Fruit fly (Drosophila melanogaster): ENCODE data around the gene CG12155.

The CG12155 gene

DNA sequence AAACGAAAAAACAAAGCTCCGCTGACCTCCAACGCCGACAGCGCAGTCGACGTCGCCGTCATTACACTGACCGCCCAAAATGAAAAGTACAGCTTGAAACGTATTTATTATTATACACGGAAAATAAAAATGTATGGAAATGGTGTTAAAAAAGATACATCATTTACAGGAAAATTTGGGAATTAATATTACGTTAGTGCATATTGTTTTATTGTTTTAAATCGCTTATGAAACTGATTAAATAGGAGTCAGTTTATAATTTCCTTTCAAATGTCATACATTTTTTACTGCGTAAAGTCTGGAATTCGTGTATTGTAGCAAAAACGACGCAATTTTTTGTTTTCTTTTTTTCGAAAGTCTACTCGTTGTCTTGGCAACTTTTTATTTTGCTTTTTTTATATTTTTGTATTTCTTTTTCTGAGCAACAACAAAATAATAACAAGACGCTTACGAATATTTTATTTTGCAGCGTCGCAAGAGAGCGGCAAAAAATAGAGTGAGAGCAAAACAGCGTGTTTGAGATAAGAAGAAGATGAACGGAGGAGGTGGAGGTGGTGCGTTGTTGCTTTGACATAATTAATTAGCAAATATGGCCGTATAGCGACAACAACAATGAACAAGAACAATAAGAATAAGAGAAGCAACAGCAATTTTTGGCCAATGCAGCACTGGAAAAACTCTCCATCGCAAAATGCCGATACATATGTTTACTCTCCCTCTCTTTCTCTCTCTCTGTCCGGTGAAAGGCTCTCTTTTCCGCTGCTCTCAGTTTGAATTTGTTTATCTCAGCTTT lies 36.4 kb upstream of the CG12155 start (continued):
- TF ChIP-seq danr (GFP tag; IDR thresholded peaks at IDR 0.05), result 0 out of 2 replicates have a peak, but pooled peaks have one; percentile 8
- TF ChIP-seq cad (GFP tag; optimal IDR thresholded peaks at IDR 0.05), result no peak
- TF ChIP-seq B-H2 (GFP tag; optimal IDR thresholded peaks at IDR 0.05), result peak; percentile 0
- TF ChIP-seq CG34422 (GFP tag; IDR thresholded peaks at IDR 0.05), result peak; percentile 45; the same call in 1 of the 3 replicates
- peak; percentile 39 for TF ChIP-seq CG10366 (GFP tag; IDR thresholded peaks at IDR 0.05)
- peak; percentile 58 for TF ChIP-seq Abd-B (GFP tag; optimal IDR thresholded peaks at IDR 0.05)
- peak; percentile 76 for TF ChIP-seq CG13296 (GFP tag; optimal IDR thresholded peaks at IDR 0.05)
- TF ChIP-seq CG17612 (GFP tag; IDR thresholded peaks at IDR 0.05), result 0 out of 2 replicates have a peak, but pooled peaks have one; percentile 24
- no peak for TF ChIP-seq CG17568 (GFP tag; optimal IDR thresholded peaks at IDR 0.05)
- peak; percentile 81 for TF ChIP-seq nerfin-1 (tag; optimal IDR thresholded peaks at IDR 0.05)
- no peak for TF ChIP-seq CG16813 (GFP tag; IDR thresholded peaks at IDR 0.05; ENCODE audit: partially characterized antibody)
- TF ChIP-seq MBD-R2 (GFP tag; IDR thresholded peaks at IDR 0.05), result peak; percentile 12; the same call in 1 of the 2 replicates
- peak; percentile 93 for TF ChIP-seq Atf6 (GFP tag; IDR thresholded peaks at IDR 0.05)
- TF ChIP-seq ham (GFP tag; IDR thresholded peaks at IDR 0.05), result no peak
- no peak for TF ChIP-seq CG11085 (GFP tag; IDR thresholded peaks at IDR 0.05)
- TF ChIP-seq CG4730 (GFP tag; IDR thresholded peaks at IDR 0.05), result peak; percentile 56
- TF ChIP-seq CG10147 (GFP tag; optimal IDR thresholded peaks at IDR 0.05), result peak; percentile 82
- TF ChIP-seq Deaf1 (tag; optimal IDR thresholded peaks at IDR 0.05), result peak; percentile 60
- no peak for TF ChIP-seq Gug (GFP tag; IDR thresholded peaks at IDR 0.05)
- TF ChIP-seq YL-1 (GFP tag; optimal IDR thresholded peaks at IDR 0.05), result no peak
- TF ChIP-seq CG10979 (tag; optimal IDR thresholded peaks at IDR 0.05), result peak; percentile 60
- TF ChIP-seq Optix (GFP tag; IDR thresholded peaks at IDR 0.05), result no peak
- TF ChIP-seq emc (GFP tag; optimal IDR thresholded peaks at IDR 0.05), result peak; percentile 63
- TF ChIP-seq cas (GFP tag; IDR thresholded peaks at IDR 0.05), result no peak
- TF ChIP-seq CG9932 (GFP tag; IDR thresholded peaks at IDR 0.05), result peak; percentile 67
- TF ChIP-seq BEAF-32 (GFP tag; optimal IDR thresholded peaks at IDR 0.05), result no peak
- no peak for TF ChIP-seq z (GFP tag; IDR thresholded peaks at IDR 0.05)
- TF ChIP-seq Trl (optimal IDR thresholded peaks at IDR 0.05), result peak; percentile 93 to 98
- TF ChIP-seq Trl (GFP tag; optimal IDR thresholded peaks at IDR 0.05), result peak; percentile 44
- peak; percentile 95 for TF ChIP-seq Adf1 (GFP tag; IDR thresholded peaks at IDR 0.05)
- TF ChIP-seq sr (GFP tag; IDR thresholded peaks at IDR 0.05), result no peak
- no peak for TF ChIP-seq CG8359 (GFP tag; optimal IDR thresholded peaks at IDR 0.05; ENCODE audit: borderline replicate concordance)
- TF ChIP-seq CG14965 (GFP tag; optimal IDR thresholded peaks at IDR 0.05; ENCODE audit: borderline replicate concordance), result no peak
- peak; percentile 50; the same call in 1 of the 2 replicates for TF ChIP-seq HLH3B (GFP tag; IDR thresholded peaks at IDR 0.05)
- no peak for TF ChIP-seq CG10959 (GFP tag; IDR thresholded peaks at IDR 0.05)
- peak; percentile 19 for TF ChIP-seq Ets97D (GFP tag; optimal IDR thresholded peaks at IDR 0.05)
- TF ChIP-seq Sry-β (GFP tag; optimal IDR thresholded peaks at IDR 0.05), result no peak
- TF ChIP-seq CG34376 (GFP tag; optimal IDR thresholded peaks at IDR 0.05), result no peak
- TF ChIP-seq bowl (GFP tag; IDR thresholded peaks at IDR 0.05), result no peak
- TF ChIP-seq CkIIα-i1 (GFP tag; IDR thresholded peaks at IDR 0.05), result no peak
- TF ChIP-seq pfk (GFP tag; optimal IDR thresholded peaks at IDR 0.05), result peak; percentile 4
- TF ChIP-seq CG11695 (GFP tag; IDR thresholded peaks at IDR 0.05), result peak; percentile 78
- no peak for TF ChIP-seq H15 (GFP tag; IDR thresholded peaks at IDR 0.05)
- TF ChIP-seq mld (GFP tag; IDR thresholded peaks at IDR 0.05; ENCODE audit: partially characterized antibody), result no peak
- TF ChIP-seq ci (GFP tag; IDR thresholded peaks at IDR 0.05), result peak; percentile 75
- peak; percentile 59; the same call in 1 of the 3 replicates for TF ChIP-seq CG3726 (GFP tag; IDR thresholded peaks at IDR 0.05)
- TF ChIP-seq CG2678 (tag; optimal IDR thresholded peaks at IDR 0.05), result peak; percentile 87
- peak; percentile 88 for TF ChIP-seq gem (tag; optimal IDR thresholded peaks at IDR 0.05)
- TF ChIP-seq Oaz (GFP tag; IDR thresholded peaks at IDR 0.05), result peak; percentile 53; the same call in 1 of the 2 replicates
- TF ChIP-seq Lim3 (GFP tag; IDR thresholded peaks at IDR 0.05), result no peak

All from whole organism, embryonic.